Fruit fly (Drosophila melanogaster): ENCODE data around the gene CG32809.

The CG32809 gene

dm6 chrX:1664836-1665235 lies 27.7 kb downstream of the CG32809 start, which contains the start of gene dor:
dor (plus strand) TSS chrX:1665052.
- no peak for TF ChIP-seq CG4496 (GFP tag; IDR thresholded peaks at IDR 0.05)
- no peak for TF ChIP-seq CG13204 (GFP tag; optimal IDR thresholded peaks at IDR 0.05)
- no peak for TF ChIP-seq gl (tag; optimal IDR thresholded peaks at IDR 0.05)
- no peak for TF ChIP-seq CG32121 (GFP tag; IDR thresholded peaks at IDR 0.05)
- no peak for TF ChIP-seq D1 (tag; optimal IDR thresholded peaks at IDR 0.05)
- TF ChIP-seq CG12605 (GFP tag; IDR thresholded peaks at IDR 0.05), result no peak
- TF ChIP-seq EcR (GFP tag; optimal IDR thresholded peaks at IDR 0.05), result no peak
- TF ChIP-seq fd96Ca (GFP tag; IDR thresholded peaks at IDR 0.05), result no peak
- no peak for TF ChIP-seq Ets98B (GFP tag; IDR thresholded peaks at IDR 0.05)

DNA sequence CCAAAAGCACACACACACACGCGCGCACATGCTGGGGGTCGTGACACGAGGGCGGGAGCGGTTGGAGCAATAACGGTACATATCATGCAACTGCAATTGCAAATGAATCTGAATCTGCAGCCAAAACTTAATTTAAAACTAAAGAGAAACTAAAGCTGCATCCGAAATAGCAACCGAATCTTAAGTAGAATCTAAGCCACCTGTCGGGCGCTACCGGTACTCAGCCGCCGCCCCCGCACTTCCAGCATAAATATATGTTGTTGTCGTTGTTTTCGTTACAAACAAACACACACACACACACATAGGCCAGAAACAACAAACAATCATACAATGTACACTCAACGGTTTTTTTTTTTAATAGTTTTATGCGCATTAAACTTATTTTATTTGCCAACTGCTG lies 32.3 kb downstream of the CG32809 start:
- no peak for TF ChIP-seq Pif1A (GFP tag; optimal IDR thresholded peaks at IDR 0.05)
- TF ChIP-seq Ets98B (GFP tag; IDR thresholded peaks at IDR 0.05), result no peak
- no peak for TF ChIP-seq CG12605 (GFP tag; IDR thresholded peaks at IDR 0.05)
- no peak for TF ChIP-seq EcR (GFP tag; optimal IDR thresholded peaks at IDR 0.05)

dm6 chrX:1647876-1648275 lies 44.7 kb downstream of the CG32809 start:
- TF ChIP-seq CG4496 (GFP tag; IDR thresholded peaks at IDR 0.05), result no peak
- no peak for TF ChIP-seq Snoo (tag; optimal IDR thresholded peaks at IDR 0.05)
- no peak for TF ChIP-seq fd96Ca (GFP tag; IDR thresholded peaks at IDR 0.05)
- TF ChIP-seq CG32121 (GFP tag; IDR thresholded peaks at IDR 0.05), result no peak
- no peak for TF ChIP-seq D1 (tag; optimal IDR thresholded peaks at IDR 0.05)
- TF ChIP-seq Pif1B (GFP tag; optimal IDR thresholded peaks at IDR 0.05), result no peak

DNA sequence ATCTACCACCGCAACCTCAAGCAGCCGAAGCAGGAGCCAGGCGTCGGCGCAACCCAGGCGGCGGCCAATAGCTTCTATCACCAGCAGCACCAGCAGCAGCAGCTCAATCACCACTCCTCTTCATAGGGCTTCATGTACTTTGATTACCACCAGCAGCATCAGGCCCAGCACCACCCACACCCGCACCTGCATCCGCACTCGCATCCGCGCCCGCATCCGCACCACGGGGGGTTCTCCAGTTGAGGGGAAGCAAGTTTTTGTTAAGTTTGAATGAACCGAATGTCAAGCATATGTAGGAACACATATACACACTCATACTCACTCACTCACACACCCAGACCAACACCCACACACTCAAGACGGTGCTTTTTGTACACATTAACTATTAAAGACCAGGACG lies 48.9 kb downstream of the CG32809 start:
- TF ChIP-seq gl (tag; optimal IDR thresholded peaks at IDR 0.05) (no peak), CG9948 (tag; optimal IDR thresholded peaks at IDR 0.05) (no peak), D1 (tag; optimal IDR thresholded peaks at IDR 0.05) (no peak), Pif1A (GFP tag; optimal IDR thresholded peaks at IDR 0.05) (no peak), Snoo (tag; optimal IDR thresholded peaks at IDR 0.05) (no peak), CG34367 (tag; optimal IDR thresholded peaks at IDR 0.05) (no peak), CG4496 (GFP tag; IDR thresholded peaks at IDR 0.05) (no peak), CG14655 (GFP tag; optimal IDR thresholded peaks at IDR 0.05) (no peak), CG32121 (GFP tag; IDR thresholded peaks at IDR 0.05) (no peak), Ets98B (GFP tag; IDR thresholded peaks at IDR 0.05) (no peak), fd96Ca (GFP tag; IDR thresholded peaks at IDR 0.05) (no peak), rn (GFP tag; IDR thresholded peaks at IDR 0.05) (no peak), CG10348 (GFP tag; IDR thresholded peaks at IDR 0.05) (no peak), CG8301 (tag; optimal IDR thresholded peaks at IDR 0.05) (no peak), EcR (GFP tag; optimal IDR thresholded peaks at IDR 0.05) (no peak), Pif1B (GFP tag; optimal IDR thresholded peaks at IDR 0.05) (no peak)

- TF ChIP-seq EcR (GFP tag; optimal IDR thresholded peaks at IDR 0.05) (peak; percentile 41), Pif1B (GFP tag; optimal IDR thresholded peaks at IDR 0.05) (peak; percentile 34), Pif1A (GFP tag; optimal IDR thresholded peaks at IDR 0.05) (peak; percentile 13), fd96Ca (GFP tag; IDR thresholded peaks at IDR 0.05) (no peak)
Measured at dm6 chrX:1627588-1627987, 65.0 kb downstream of the CG32809 start.

DNA sequence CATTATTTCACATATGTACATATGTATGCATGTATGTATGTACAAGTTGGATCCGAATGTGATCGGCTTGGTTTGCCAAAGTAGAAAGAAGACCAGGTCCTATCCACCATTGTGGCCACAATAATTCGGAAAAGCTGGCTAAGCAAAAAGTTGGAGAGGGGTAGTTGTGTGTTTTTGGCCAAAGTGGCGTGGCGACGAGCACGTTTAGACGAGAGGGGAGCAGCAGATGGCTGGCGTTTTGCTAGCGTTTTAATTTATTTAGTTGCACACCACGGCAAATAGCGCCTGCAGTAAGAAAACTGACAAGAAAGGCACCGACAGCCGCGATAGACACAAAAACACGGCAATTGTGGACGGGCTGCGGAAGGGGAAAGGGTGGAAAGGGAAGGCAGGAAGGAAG lies 67.4 kb downstream of the CG32809 start:
- TF ChIP-seq CG34367 (tag; optimal IDR thresholded peaks at IDR 0.05), result no peak

dm6 chrX:1623655-1624054 lies 68.9 kb downstream of the CG32809 start:
- no peak for TF ChIP-seq CG4496 (GFP tag; IDR thresholded peaks at IDR 0.05)
- no peak for TF ChIP-seq CG34367 (tag; optimal IDR thresholded peaks at IDR 0.05)
- TF ChIP-seq CG32121 (GFP tag; IDR thresholded peaks at IDR 0.05), result no peak
- TF ChIP-seq fd96Ca (GFP tag; IDR thresholded peaks at IDR 0.05), result no peak
- TF ChIP-seq Pif1A (GFP tag; optimal IDR thresholded peaks at IDR 0.05), result no peak
- no peak for TF ChIP-seq Snoo (tag; optimal IDR thresholded peaks at IDR 0.05)
- TF ChIP-seq CG12605 (GFP tag; IDR thresholded peaks at IDR 0.05), result no peak
- no peak for TF ChIP-seq CG15710 (tag; optimal IDR thresholded peaks at IDR 0.05)
- TF ChIP-seq CG13204 (GFP tag; optimal IDR thresholded peaks at IDR 0.05), result no peak
- TF ChIP-seq EcR (GFP tag; optimal IDR thresholded peaks at IDR 0.05), result no peak
- no peak for TF ChIP-seq CG10348 (GFP tag; IDR thresholded peaks at IDR 0.05)
- TF ChIP-seq CG14655 (GFP tag; optimal IDR thresholded peaks at IDR 0.05), result no peak
- TF ChIP-seq Ets98B (GFP tag; IDR thresholded peaks at IDR 0.05), result no peak
- TF ChIP-seq rn (GFP tag; IDR thresholded peaks at IDR 0.05), result no peak
- TF ChIP-seq Pif1B (GFP tag; optimal IDR thresholded peaks at IDR 0.05), result no peak
- TF ChIP-seq gl (tag; optimal IDR thresholded peaks at IDR 0.05), result no peak
- TF ChIP-seq CG8159 (tag; optimal IDR thresholded peaks at IDR 0.05), result no peak
- TF ChIP-seq CG9948 (tag; optimal IDR thresholded peaks at IDR 0.05), result no peak
- TF ChIP-seq D1 (tag; optimal IDR thresholded peaks at IDR 0.05), result no peak
- no peak for TF ChIP-seq CG8301 (tag; optimal IDR thresholded peaks at IDR 0.05)

DNA sequence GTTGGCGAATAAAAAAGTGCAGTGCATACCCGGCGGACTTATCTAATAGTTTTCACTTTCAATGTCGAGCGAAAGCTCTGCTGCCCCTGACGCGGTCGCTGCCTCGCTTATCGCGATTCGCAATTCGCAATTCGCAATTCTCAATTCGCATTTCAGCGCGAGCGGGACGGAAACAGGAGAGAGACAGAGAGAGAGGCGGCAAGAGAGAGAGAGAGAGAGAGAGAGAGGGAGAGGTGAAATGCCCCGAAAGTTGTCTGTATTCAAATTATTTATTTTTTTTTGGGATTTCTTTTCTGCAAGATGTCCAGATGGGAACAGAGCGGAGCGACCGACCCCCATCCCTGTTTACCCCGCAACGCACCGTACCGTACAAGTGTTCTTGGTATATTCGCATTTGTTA lies 69.4 kb downstream of the CG32809 start:
- TF ChIP-seq CG8301 (tag; optimal IDR thresholded peaks at IDR 0.05) (no peak), EcR (GFP tag; optimal IDR thresholded peaks at IDR 0.05) (peak; percentile 27)
